Worm (Caenorhabditis elegans): ENCODE data around the gene gsto-2.

ce11 chrIII:8564372-8564771 is 9.8 kb downstream of the gsto-2 start:
- TF ChIP-seq elt-3 (tag; optimal IDR thresholded peaks at IDR 0.05) (no peak), pha-4 (tag; optimal IDR thresholded peaks at IDR 0.05) (no peak)
